Worm (Caenorhabditis elegans) whole organism, L1 larva: ENCODE data around the gene ZK1290.10.

Experiments used
- elt-3 ChIP-seq, 6 experiments: fragments of 150-350 bp in 1 of 6; sonication (generic microtip); optimal IDR thresholded peaks; 2 replicates each; lab custom pipeline; 2017 to 2018; ENCODE audit warnings: missing biosample characterization in 6 of 6, missing genetic modification characterization in 6 of 6, inconsistent platforms in 1 of 6
- ets-5 ChIP-seq: fragments of 200-800 bp; sonication (Bioruptor generic); IDR thresholded peaks from 2 replicates; pipeline ENCODE4 v1.3.6; 2022; ENCODE audit warnings: missing genetic modification characterization, missing compliant biosample characterization
- pqm-1 ChIP-seq: sonication (generic microtip); optimal IDR thresholded peaks from 3 replicates; lab custom pipeline; 2017; ENCODE audit warnings: missing biosample characterization, missing genetic modification characterization
- snpc-4 ChIP-seq: fragments of 150-350 bp; optimal IDR thresholded peaks from 2 replicates; lab custom pipeline; 2014; ENCODE audit warnings: missing biosample characterization, missing genetic modification characterization
- sup-37 ChIP-seq: fragments of 200-800 bp; sonication (Bioruptor generic); optimal IDR thresholded peaks from 2 replicates; lab custom pipeline; 2018; ENCODE audit warnings: mild to moderate bottlenecking, missing genetic modification characterization, missing compliant biosample characterization
- unc-98 ChIP-seq: fragments of 200-800 bp; sonication (Bioruptor generic); IDR thresholded peaks from 2 replicates; pipeline ENCODE4 v1.3.6; 2022; ENCODE audit warnings: missing genetic modification characterization, missing compliant biosample characterization
- ztf-4 ChIP-seq: fragments of 150-350 bp; optimal IDR thresholded peaks from 2 replicates; lab custom pipeline; 2014; ENCODE audit warnings: missing biosample characterization, missing genetic modification characterization

DNA sequence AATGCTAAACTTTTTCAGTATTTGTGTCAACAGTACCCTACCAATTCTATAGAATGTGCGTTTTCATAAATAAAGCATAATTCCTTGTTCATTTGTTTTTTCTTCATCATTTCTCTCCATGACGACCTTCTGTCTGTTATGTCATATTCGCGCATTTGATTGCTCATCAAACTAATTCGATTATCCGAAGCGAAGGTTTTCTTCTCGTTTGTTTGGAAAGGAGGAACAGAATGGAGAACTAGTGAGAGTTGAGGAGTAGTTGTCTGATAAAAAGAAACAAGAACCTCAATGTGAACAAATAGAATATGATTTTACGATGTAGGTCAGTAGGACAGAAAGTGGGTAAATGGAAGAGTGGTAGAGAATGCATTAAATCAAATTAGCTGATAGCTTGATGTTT is 8.9 kb upstream of the ZK1290.10 start:
- TF ChIP-seq ets-5, result no peak
- TF ChIP-seq elt-3 (tag; optimal IDR thresholded peaks at IDR 0.05; lab: Kevin White, UChicago), result no peak
- TF ChIP-seq sup-37 (GFP tag; lab: Kevin White, UChicago), result no peak
- no peak for TF ChIP-seq ztf-4 (tag; lab: Kevin White, UChicago)
- TF ChIP-seq pqm-1, result no peak
- no peak for TF ChIP-seq unc-98 (GFP tag; lab: Robert Waterston, UW)
- no peak for TF ChIP-seq snpc-4 (tag; lab: Kevin White, UChicago)
